Fruit fly (Drosophila melanogaster) whole organism, wandering third instar larva: Measurements from ENCODE around the gene mRpL47.

ENCODE experiments used
- CG32264 ChIP-seq: fragments of 200-800 bp; sonication (Bioruptor generic); optimal IDR thresholded peaks from 2 replicates; lab custom pipeline; 2016; ENCODE audit warnings: missing biosample characterization, missing genetic modification characterization
- CG9705 ChIP-seq: fragments of 200-800 bp; sonication (Bioruptor generic); optimal IDR thresholded peaks from 2 replicates; lab custom pipeline; 2018; ENCODE audit warnings: missing biosample characterization, mild to moderate bottlenecking, missing genetic modification characterization
- Dfd ChIP-seq: fragments of >200 bp; optimal IDR thresholded peaks from 2 replicates; lab custom pipeline; 2017; ENCODE audit warnings: missing biosample characterization, missing genetic modification characterization
- Hr78 ChIP-seq: fragments of >200 bp; optimal IDR thresholded peaks from 2 replicates; lab custom pipeline; 2017; ENCODE audit warnings: missing biosample characterization, missing genetic modification characterization
- Hr83 ChIP-seq: fragments of 200-300 bp; sonication (Bioruptor generic); optimal IDR thresholded peaks from 2 replicates; lab custom pipeline; 2016; ENCODE audit warnings: missing biosample characterization, mild to moderate bottlenecking, missing genetic modification characterization, moderate library complexity; ENCODE audit not compliant: poor library complexity, severe bottlenecking
- Jra ChIP-seq: sonication (Bioruptor generic); optimal IDR thresholded peaks from 2 replicates; lab custom pipeline; 2016; ENCODE audit warnings: missing biosample characterization, missing genetic modification characterization
- Mio ChIP-seq: sonication (Bioruptor generic); optimal IDR thresholded peaks from 2 replicates; lab custom pipeline; 2016; ENCODE audit warnings: missing biosample characterization, missing genetic modification characterization
- N ChIP-seq: fragments of >200 bp; optimal IDR thresholded peaks from 2 replicates; lab custom pipeline; 2018; ENCODE audit warnings: missing biosample characterization, missing external identifiers, missing genetic modification characterization
- Rel ChIP-seq, 2 experiments: fragments of 200-800 bp; sonication (Bioruptor generic) in 1 of 2; optimal IDR thresholded peaks; 2 replicates in 1 of 2; 3 replicates in 1 of 2; lab custom pipeline; 2016 to 2019; ENCODE audit warnings: mild to moderate bottlenecking in 2 of 2, missing biosample characterization in 2 of 2, missing genetic modification characterization in 2 of 2, moderate library complexity in 1 of 2
- br ChIP-seq: fragments of 200-800 bp; sonication (Bioruptor generic); optimal IDR thresholded peaks from 2 replicates; lab custom pipeline; 2016; ENCODE audit warnings: missing biosample characterization, missing genetic modification characterization
- brk ChIP-seq: fragments of 200-800 bp; sonication (Bioruptor generic); optimal IDR thresholded peaks from 2 replicates; lab custom pipeline; 2016; ENCODE audit warnings: missing biosample characterization, mild to moderate bottlenecking, missing genetic modification characterization
- dl ChIP-seq, 2 experiments: fragments of 175-275, 200-275 bp in 1 of 2; fragments of 200-275 bp in 1 of 2; sonication (Bioruptor generic); optimal IDR thresholded peaks; lab custom pipeline; 2018; ENCODE audit warnings: mild to moderate bottlenecking in 2 of 2, missing biosample characterization in 2 of 2, missing genetic modification characterization in 2 of 2, moderate library complexity in 2 of 2; ENCODE audit not compliant: partially characterized antibody in 2 of 2, insufficient read depth in 1 of 2
- dmrt93B ChIP-seq: fragments of 200-800 bp; sonication (Bioruptor generic); optimal IDR thresholded peaks from 2 replicates; lab custom pipeline; 2018; ENCODE audit warnings: missing biosample characterization, mild to moderate bottlenecking, missing genetic modification characterization
- rgr ChIP-seq: fragments of 200-800 bp; sonication (Bioruptor generic); optimal IDR thresholded peaks from 3 replicates; lab custom pipeline; 2016; ENCODE audit warnings: missing biosample characterization, mild to moderate bottlenecking, missing genetic modification characterization
- sage ChIP-seq: fragments of 200-800 bp; sonication (Bioruptor generic); optimal IDR thresholded peaks from 2 replicates; lab custom pipeline; 2016; ENCODE audit warnings: missing biosample characterization, mild to moderate bottlenecking, missing genetic modification characterization
- tai ChIP-seq: sonication (Bioruptor generic); optimal IDR thresholded peaks from 2 replicates; lab custom pipeline; 2016; ENCODE audit warnings: missing biosample characterization, missing genetic modification characterization
- woc ChIP-seq: sonication (Bioruptor generic); optimal IDR thresholded peaks from 2 replicates; lab custom pipeline; 2016; ENCODE audit warnings: missing biosample characterization, mild to moderate bottlenecking, missing genetic modification characterization

mRpL47 gene

dm6 chr3R:9488493-9488892, 27.2 kb downstream of the mRpL47 start:
- TF ChIP-seq Dfd (GFP tag; lab: Kevin White, UChicago) (peak; percentile 86), N (GFP tag; lab: Kevin White, UChicago) (no peak)

dm6 chr3R:9487961-9488360, 27.7 kb downstream of the mRpL47 start:
- TF ChIP-seq tai (GFP tag; lab: Kevin White, UChicago) (peak; percentile 1), dmrt93B (GFP tag; lab: Kevin White, UChicago) (no peak)
- TF ChIP-seq, all 38 proteins: peak for 1

- TF ChIP-seq Rel (GFP tag; optimal IDR thresholded peaks at IDR 0.05; lab: Kevin White, UChicago) (no peak), Rel (tag; optimal IDR thresholded peaks at IDR 0.05; lab: Kevin White, UChicago) (no peak), sage (GFP tag; lab: Kevin White, UChicago) (no peak), N (GFP tag; lab: Kevin White, UChicago) (no peak), CG32264 (no peak), Jra (GFP tag; lab: Kevin White, UChicago) (no peak), Mio (GFP tag; lab: Kevin White, UChicago) (no peak), dl (GFP tag; optimal IDR thresholded peaks at IDR 0.05; lab: Kevin White, UChicago; ENCODE audit: insufficient read depth in 1 of 2, partially characterized antibody in 2 of 2) (no peak), rgr (GFP tag; lab: Kevin White, UChicago) (no peak), dmrt93B (GFP tag; lab: Kevin White, UChicago) (no peak), br (GFP tag; lab: Kevin White, UChicago) (no peak)
Observed at dm6 chr3R:9487561-9487960, 28.1 kb downstream of the mRpL47 start.

dm6 chr3R:9480396-9480795, 35.3 kb downstream of the mRpL47 start:
- TF ChIP-seq woc (GFP tag; lab: Kevin White, UChicago) (no peak), CG9705 (GFP tag; lab: Kevin White, UChicago) (no peak), brk (GFP tag; lab: Kevin White, UChicago) (no peak), Rel (GFP tag; optimal IDR thresholded peaks at IDR 0.05; lab: Kevin White, UChicago) (no peak), Rel (tag; optimal IDR thresholded peaks at IDR 0.05; lab: Kevin White, UChicago) (no peak), Hr83 (GFP tag; lab: Kevin White, UChicago) (no peak)
- TF ChIP-seq, all 38 proteins: peak for 0

dm6 chr3R:9468109-9468508, 47.6 kb downstream of the mRpL47 start:
- TF ChIP-seq Dfd (GFP tag; lab: Kevin White, UChicago): peak; percentile 68
- TF ChIP-seq Hr78: no peak
